Worm (Caenorhabditis elegans): ENCODE results near the gene F54B11.9.

- no peak for TF ChIP-seq egl-27 (tag; optimal IDR thresholded peaks at IDR 0.05)
- TF ChIP-seq aly-2 (tag; optimal IDR thresholded peaks at IDR 0.05), result no peak
- no peak for TF ChIP-seq snpc-4 (tag; optimal IDR thresholded peaks at IDR 0.05)
- TF ChIP-seq ama-1 (optimal IDR thresholded peaks at IDR 0.05), result no peak
- no peak for TF ChIP-seq fos-1 (tag; optimal IDR thresholded peaks at IDR 0.05)
Measured at ce11 chrX:13644884-13645283, 39.5 kb downstream of the F54B11.9 start.

Data from whole organism, L3 larva.